Worm (Caenorhabditis elegans) whole organism, late embryonic: Measurements from ENCODE around the gene C36C9.5.
"Not testable (repeated sequence)": the region's sequence is repeated elsewhere in the genome, so short reads cannot be mapped to it uniquely, and the experiment has no call there.

Experiments used
- C38D4.7 ChIP-seq: fragments of 200-800 bp; sonication (Bioruptor generic); optimal IDR thresholded peaks from 2 replicates; lab custom pipeline; 2018; ENCODE audit warnings: mild to moderate bottlenecking, missing genetic modification characterization, moderate library complexity, missing compliant biosample characterization
- K02D7.2 ChIP-seq: sonication (generic microtip); optimal IDR thresholded peaks from 2 replicates; lab custom pipeline; 2017; ENCODE audit warnings: mild to moderate bottlenecking, missing genetic modification characterization, missing compliant biosample characterization
- T23F11.4 ChIP-seq: fragments of 200-800 bp; sonication (Bioruptor generic); optimal IDR thresholded peaks from 2 replicates; lab custom pipeline; 2018; ENCODE audit warnings: mild to moderate bottlenecking, missing genetic modification characterization, missing compliant biosample characterization
- Y22D7AL.16 ChIP-seq: sonication (generic microtip); optimal IDR thresholded peaks from 2 replicates; lab custom pipeline; 2016; ENCODE audit warnings: missing genetic modification characterization, missing compliant biosample characterization
- ahr-1 ChIP-seq: sonication (generic microtip); optimal IDR thresholded peaks from 2 replicates; lab custom pipeline; 2016; ENCODE audit warnings: missing genetic modification characterization, missing compliant biosample characterization
- ceh-19 ChIP-seq: fragments of 200-800 bp; sonication (Bioruptor generic); optimal IDR thresholded peaks from 2 replicates; lab custom pipeline; 2018; ENCODE audit warnings: mild to moderate bottlenecking, missing genetic modification characterization, missing compliant biosample characterization
- ceh-22 ChIP-seq: sonication (generic microtip); optimal IDR thresholded peaks from 2 replicates; lab custom pipeline; 2017; ENCODE audit warnings: missing biosample characterization, missing genetic modification characterization
- ceh-34 ChIP-seq: sonication (generic microtip); optimal IDR thresholded peaks from 2 replicates; lab custom pipeline; 2016; ENCODE audit warnings: mild to moderate bottlenecking, missing genetic modification characterization, missing compliant biosample characterization
- ceh-48 ChIP-seq: sonication (generic microtip); optimal IDR thresholded peaks from 2 replicates; lab custom pipeline; 2016; ENCODE audit warnings: missing genetic modification characterization, inconsistent platforms, missing compliant biosample characterization
- ceh-9 ChIP-seq: sonication (generic microtip); optimal IDR thresholded peaks from 2 replicates; lab custom pipeline; 2016; ENCODE audit warnings: mild to moderate bottlenecking, missing genetic modification characterization, inconsistent platforms, missing compliant biosample characterization
- che-1 ChIP-seq: sonication (generic microtip); optimal IDR thresholded peaks from 2 replicates; lab custom pipeline; 2016; ENCODE audit warnings: mild to moderate bottlenecking, missing genetic modification characterization, missing compliant biosample characterization
- dmd-4 ChIP-seq: sonication (generic microtip); optimal IDR thresholded peaks from 2 replicates; lab custom pipeline; 2016; ENCODE audit warnings: borderline replicate concordance, missing genetic modification characterization, missing compliant biosample characterization
- dve-1 ChIP-seq: sonication (generic microtip); optimal IDR thresholded peaks from 2 replicates; lab custom pipeline; 2017; ENCODE audit warnings: antibody characterized with exemption, mild to moderate bottlenecking, missing genetic modification characterization, missing compliant biosample characterization
- elt-4 ChIP-seq: sonication (generic microtip); optimal IDR thresholded peaks from 2 replicates; lab custom pipeline; 2016; ENCODE audit warnings: missing genetic modification characterization, missing compliant biosample characterization
- ets-4 ChIP-seq: sonication (generic microtip); optimal IDR thresholded peaks from 2 replicates; lab custom pipeline; 2016; ENCODE audit warnings: missing genetic modification characterization, missing compliant biosample characterization
- eyg-1 ChIP-seq: sonication (generic microtip); optimal IDR thresholded peaks from 2 replicates; lab custom pipeline; 2016; ENCODE audit warnings: missing genotype, missing genetic modification characterization, missing compliant biosample characterization
- fkh-10 ChIP-seq: fragments of 150-350 bp; optimal IDR thresholded peaks from 2 replicates; lab custom pipeline; 2014; ENCODE audit warnings: missing biosample characterization, missing genetic modification reagents, missing genetic modification characterization
- hlh-13 ChIP-seq: fragments of 200-800 bp; sonication (Bioruptor generic); optimal IDR thresholded peaks from 2 replicates; lab custom pipeline; 2018; ENCODE audit warnings: mild to moderate bottlenecking, missing genetic modification characterization, missing compliant biosample characterization
- hlh-15 ChIP-seq: sonication (generic microtip); optimal IDR thresholded peaks from 2 replicates; lab custom pipeline; 2016; ENCODE audit warnings: missing genetic modification characterization, missing compliant biosample characterization
- hlh-30 ChIP-seq: sonication (generic microtip); optimal IDR thresholded peaks from 2 replicates; lab custom pipeline; 2017; ENCODE audit warnings: antibody characterized with exemption, missing genetic modification characterization, missing compliant biosample characterization; ENCODE audit not compliant: insufficient read depth
- hlh-8 ChIP-seq: sonication (generic microtip); optimal IDR thresholded peaks from 2 replicates; lab custom pipeline; 2016; ENCODE audit warnings: missing genotype, missing genetic modification characterization, missing compliant biosample characterization
- lim-6 ChIP-seq: sonication (generic microtip); optimal IDR thresholded peaks from 2 replicates; lab custom pipeline; 2016; ENCODE audit warnings: missing genetic modification characterization, missing compliant biosample characterization
- mec-3 ChIP-seq: sonication (generic microtip); optimal IDR thresholded peaks from 2 replicates; lab custom pipeline; 2016; ENCODE audit warnings: borderline replicate concordance, missing genetic modification characterization, missing compliant biosample characterization
- nfya-1 ChIP-seq: sonication (generic microtip); optimal IDR thresholded peaks from 2 replicates; lab custom pipeline; 2017; ENCODE audit warnings: missing genetic modification characterization, mild to moderate bottlenecking, missing compliant biosample characterization, antibody characterized with exemption, moderate library complexity
- nhr-232 ChIP-seq: sonication (generic microtip); optimal IDR thresholded peaks from 2 replicates; lab custom pipeline; 2016; ENCODE audit warnings: missing genetic modification characterization, missing compliant biosample characterization
- odd-2 ChIP-seq: sonication (generic microtip); optimal IDR thresholded peaks from 2 replicates; lab custom pipeline; 2017; ENCODE audit warnings: antibody characterized with exemption, mild to moderate bottlenecking, missing genetic modification characterization, missing compliant biosample characterization
- pag-3 ChIP-seq: sonication (generic microtip); optimal IDR thresholded peaks from 2 replicates; lab custom pipeline; 2016; ENCODE audit warnings: missing compliant biosample characterization, missing genetic modification characterization, borderline replicate concordance
- pat-9 ChIP-seq: fragments of 200-800 bp; sonication (Bioruptor generic); optimal IDR thresholded peaks from 2 replicates; lab custom pipeline; 2018; ENCODE audit warnings: mild to moderate bottlenecking, missing genetic modification characterization, moderate library complexity, missing compliant biosample characterization
- pax-1 ChIP-seq: fragments of 150-350 bp; optimal IDR thresholded peaks from 2 replicates; lab custom pipeline; 2014; ENCODE audit warnings: missing biosample characterization, missing genetic modification characterization
- pha-4 ChIP-seq: fragments of 150-350 bp; optimal IDR thresholded peaks from 2 replicates; lab custom pipeline; 2018; ENCODE audit warnings: missing biosample characterization, missing genetic modification reagents, missing genetic modification characterization
- pqm-1 ChIP-seq: sonication (generic microtip); optimal IDR thresholded peaks from 2 replicates; lab custom pipeline; 2016; ENCODE audit warnings: missing genetic modification characterization, missing compliant biosample characterization
- ref-2 ChIP-seq: sonication (generic microtip); optimal IDR thresholded peaks from 2 replicates; lab custom pipeline; 2016; ENCODE audit warnings: missing genetic modification characterization, missing compliant biosample characterization
- rnt-1 ChIP-seq: sonication (generic microtip); optimal IDR thresholded peaks from 2 replicates; lab custom pipeline; 2016; ENCODE audit warnings: missing genetic modification characterization, missing compliant biosample characterization
- sdc-2 ChIP-seq: sonication (generic microtip); optimal IDR thresholded peaks from 2 replicates; lab custom pipeline; 2016; ENCODE audit warnings: missing genotype, missing genetic modification characterization, missing compliant biosample characterization
- sox-2 ChIP-seq: fragments of 200-800 bp; sonication (Bioruptor generic); IDR thresholded peaks from 2 replicates; pipeline ENCODE4 v1.3.6; 2022; ENCODE audit warnings: missing genetic modification reagents, missing genetic modification characterization, missing compliant biosample characterization
- syd-9 ChIP-seq: sonication (generic microtip); optimal IDR thresholded peaks from 2 replicates; lab custom pipeline; 2016; ENCODE audit warnings: mild to moderate bottlenecking, missing genetic modification characterization, moderate library complexity, missing compliant biosample characterization
- ttx-3 ChIP-seq: sonication (generic microtip); optimal IDR thresholded peaks from 2 replicates; lab custom pipeline; 2016; ENCODE audit warnings: missing genetic modification reagents, missing genetic modification characterization, missing compliant biosample characterization
- unc-3 ChIP-seq, 2 experiments: fragments of 200-800 bp in 1 of 2; sonication (Bioruptor generic) in 1 of 2; sonication (generic microtip) in 1 of 2; conservative IDR thresholded peaks in 1 of 2; optimal IDR thresholded peaks in 1 of 2; 2 replicates each; pipeline versions ENCODE4 v1.3.6 to Lab custom; 2016 to 2022; ENCODE audit warnings: missing compliant biosample characterization in 2 of 2, missing genetic modification characterization in 2 of 2, missing genetic modification reagents in 1 of 2
- unc-42 ChIP-seq: sonication (generic microtip); optimal IDR thresholded peaks from 2 replicates; lab custom pipeline; 2016; ENCODE audit warnings: missing genotype, missing genetic modification characterization, missing compliant biosample characterization
- ztf-16 ChIP-seq: sonication (generic microtip); optimal IDR thresholded peaks from 2 replicates; lab custom pipeline; 2017; ENCODE audit warnings: missing genetic modification characterization, missing compliant biosample characterization

C36C9.5 gene

DNA sequence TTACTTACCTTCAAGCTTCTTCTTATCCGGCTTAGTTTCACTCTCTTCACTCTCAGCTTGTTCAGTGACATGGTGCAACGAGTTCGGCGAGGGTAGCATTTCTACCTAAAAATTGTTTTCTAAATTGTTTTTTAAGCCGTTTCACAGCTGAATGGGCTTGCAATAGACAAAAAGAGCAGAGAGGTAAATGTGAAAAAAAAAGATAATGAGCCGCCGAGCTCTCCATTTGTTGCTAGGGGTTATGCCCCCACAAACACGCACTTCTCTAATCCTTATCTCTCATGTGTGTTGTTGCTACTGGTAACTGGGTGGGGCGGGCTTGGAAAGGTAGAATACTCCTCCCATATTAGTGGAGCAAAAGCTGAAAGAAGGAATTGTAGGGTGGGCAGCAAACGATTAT, at the start of gene C36C9.5:
Gene C36C9.5 (minus strand): TSS at position 101 of the 400 bp plus-strand sequence.
- no peak for TF ChIP-seq hlh-30 (tag; lab: Kevin White, UChicago)
- TF ChIP-seq Y22D7AL.16 (tag; lab: Kevin White, UChicago) = no peak
- TF ChIP-seq nfya-1 (tag; lab: Kevin White, UChicago) = no peak
- TF ChIP-seq ceh-48 = no peak
- no peak for TF ChIP-seq dve-1
- no peak for TF ChIP-seq pat-9 (tag; lab: Kevin White, UChicago)
- no peak for TF ChIP-seq ref-2 (tag; lab: Kevin White, UChicago)
- TF ChIP-seq unc-3 (GFP tag; conservative IDR thresholded peaks at IDR 0.05; lab: Robert Waterston, UW) = no peak
- no peak for TF ChIP-seq unc-3 (tag; optimal IDR thresholded peaks at IDR 0.05; lab: Kevin White, UChicago)
- no peak for TF ChIP-seq odd-2 (tag; lab: Kevin White, UChicago)
- no peak for TF ChIP-seq pqm-1 (tag; lab: Kevin White, UChicago)
- no peak for TF ChIP-seq C38D4.7 (GFP tag; lab: Kevin White, UChicago)
- TF ChIP-seq elt-4 (tag; lab: Kevin White, UChicago) = no peak
- no peak for TF ChIP-seq fkh-10 (GFP tag; lab: Kevin White, UChicago)
- no peak for TF ChIP-seq hlh-13 (GFP tag; lab: Kevin White, UChicago)
- no peak for TF ChIP-seq ceh-34 (tag; lab: Kevin White, UChicago)
- TF ChIP-seq ceh-19 (GFP tag; lab: Kevin White, UChicago) = no peak
- TF ChIP-seq pag-3 (tag; lab: Kevin White, UChicago) = no peak
- no peak for TF ChIP-seq T23F11.4 (GFP tag; lab: Kevin White, UChicago)
- no peak for TF ChIP-seq ztf-16 (tag; lab: Kevin White, UChicago)
- no peak for TF ChIP-seq ceh-22 (tag; lab: Kevin White, UChicago)
- TF ChIP-seq, all 69 proteins: peak for 0

DNA sequence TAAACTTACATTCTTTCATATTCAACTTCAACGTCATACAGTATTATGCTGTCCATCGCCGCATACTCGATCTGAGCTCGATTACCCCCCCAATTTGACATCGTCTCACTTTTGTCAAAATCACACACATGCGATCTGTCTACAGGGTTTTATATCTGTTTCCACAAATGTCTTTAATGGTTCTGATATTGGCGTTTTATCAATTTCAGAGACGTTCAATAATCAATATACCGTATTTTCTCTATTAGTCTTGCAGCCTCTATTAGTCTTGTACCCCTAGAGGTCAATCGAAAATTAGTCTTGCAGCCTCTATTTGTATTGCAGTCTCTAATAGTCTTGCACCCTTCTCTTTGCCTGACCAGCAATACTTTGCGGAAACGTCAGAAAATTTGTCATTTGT, 44.7 kb upstream of the C36C9.5 start, which contains the start of gene Y75D11A.6:
Gene Y75D11A.6 (minus strand): TSS at position 101 of the 400 bp plus-strand sequence.
- not testable (repeated sequence) for TF ChIP-seq che-1 (tag; lab: Kevin White, UChicago); Y22D7AL.16 (tag; lab: Kevin White, UChicago); ttx-3
- TF ChIP-seq, all 69 proteins: peak for 0; not testable (repeated sequence) for 69

DNA sequence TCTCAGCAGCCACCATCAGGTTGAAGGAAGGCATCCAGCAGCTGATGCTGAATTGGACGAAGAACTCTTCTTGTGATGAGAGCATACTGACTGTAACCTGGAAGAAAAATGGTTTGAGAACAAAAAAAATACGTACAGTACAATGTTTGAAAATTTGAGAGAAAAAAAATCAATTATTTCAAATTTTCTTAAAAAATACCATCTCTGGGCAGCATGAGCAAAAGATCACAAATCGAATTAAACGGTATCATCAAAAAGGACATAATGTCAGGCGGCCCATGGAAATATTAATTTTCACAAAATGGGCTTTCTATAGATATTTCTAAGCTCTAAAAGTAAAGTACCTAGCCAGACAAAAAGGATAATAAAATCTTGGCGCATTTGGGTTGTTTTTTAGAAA, 42.4 kb upstream of the C36C9.5 start, which contains the start of gene Y75D11A.3:
Gene Y75D11A.3 (minus strand): TSS at position 101 of the 400 bp plus-strand sequence.
- not testable (repeated sequence) for TF ChIP-seq K02D7.2; hlh-8; ets-4 (tag; lab: Kevin White, UChicago)

DNA sequence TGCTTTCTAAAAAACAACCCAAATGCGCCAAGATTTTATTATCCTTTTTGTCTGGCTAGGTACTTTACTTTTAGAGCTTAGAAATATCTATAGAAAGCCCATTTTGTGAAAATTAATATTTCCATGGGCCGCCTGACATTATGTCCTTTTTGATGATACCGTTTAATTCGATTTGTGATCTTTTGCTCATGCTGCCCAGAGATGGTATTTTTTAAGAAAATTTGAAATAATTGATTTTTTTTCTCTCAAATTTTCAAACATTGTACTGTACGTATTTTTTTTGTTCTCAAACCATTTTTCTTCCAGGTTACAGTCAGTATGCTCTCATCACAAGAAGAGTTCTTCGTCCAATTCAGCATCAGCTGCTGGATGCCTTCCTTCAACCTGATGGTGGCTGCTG, 38.8 kb upstream of the C36C9.5 start, which contains the start of gene Y75D11A.2:
Gene Y75D11A.2 (plus strand): TSS at position 301 of the 400 bp plus-strand sequence.
- not testable (repeated sequence) for TF ChIP-seq nhr-232 (tag; lab: Kevin White, UChicago); pax-1; dmd-4

DNA sequence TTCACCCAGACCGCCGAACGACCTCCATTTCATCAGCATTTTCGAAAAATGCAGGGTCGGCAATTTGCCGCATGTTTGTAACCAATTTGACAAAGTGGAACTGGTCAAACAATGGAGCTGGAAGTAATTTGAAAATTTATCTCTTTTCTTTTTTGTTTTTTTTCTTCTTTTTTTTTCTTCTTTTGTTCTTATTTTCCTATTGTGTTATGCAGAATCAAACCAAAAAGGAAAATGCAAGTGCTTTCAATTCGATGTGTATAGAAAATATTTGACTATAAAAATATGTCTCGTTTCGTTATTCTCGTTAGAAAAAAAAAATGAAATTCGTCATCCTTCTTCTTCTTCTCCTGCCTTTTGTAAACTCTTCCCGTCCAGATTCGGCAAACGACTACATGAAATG, 33.9 kb upstream of the C36C9.5 start, which contains the start of gene F07G6.10:
Gene F07G6.10 (plus strand): TSS at position 301 of the 400 bp plus-strand sequence.
- TF ChIP-seq T23F11.4 (GFP tag; lab: Kevin White, UChicago) = no peak
- no peak for TF ChIP-seq pag-3 (tag; lab: Kevin White, UChicago)
- TF ChIP-seq pha-4 (tag; lab: Kevin White, UChicago) = no peak
- no peak for TF ChIP-seq unc-3 (GFP tag; conservative IDR thresholded peaks at IDR 0.05; lab: Robert Waterston, UW)
- no peak for TF ChIP-seq unc-3 (tag; optimal IDR thresholded peaks at IDR 0.05; lab: Kevin White, UChicago)
- TF ChIP-seq sdc-2 (tag; lab: Kevin White, UChicago) = no peak
- TF ChIP-seq eyg-1 (tag; lab: Kevin White, UChicago) = no peak
- TF ChIP-seq che-1 (tag; lab: Kevin White, UChicago) = no peak
- no peak for TF ChIP-seq sox-2 (GFP tag; lab: Robert Waterston, UW)
- TF ChIP-seq ets-4 (tag; lab: Kevin White, UChicago) = no peak
- TF ChIP-seq hlh-15 (tag; lab: Kevin White, UChicago) = no peak
- TF ChIP-seq lim-6 (tag; lab: Kevin White, UChicago) = no peak
- no peak for TF ChIP-seq ahr-1 (tag; lab: Kevin White, UChicago)
- no peak for TF ChIP-seq mec-3 (tag; lab: Kevin White, UChicago)
- TF ChIP-seq ceh-9 (tag; lab: Kevin White, UChicago) = no peak
- no peak for TF ChIP-seq rnt-1 (tag; lab: Kevin White, UChicago)
- TF ChIP-seq odd-2 (tag; lab: Kevin White, UChicago) = no peak
- TF ChIP-seq syd-9 (tag; lab: Kevin White, UChicago) = no peak
- TF ChIP-seq unc-42 (tag; lab: Kevin White, UChicago) = no peak
- TF ChIP-seq hlh-13 (GFP tag; lab: Kevin White, UChicago) = no peak
- TF ChIP-seq, all 69 proteins: peak for 0
